Fruit fly (Drosophila melanogaster): ENCODE measurements around the gene CG15465.

The CG15465 gene

DNA sequence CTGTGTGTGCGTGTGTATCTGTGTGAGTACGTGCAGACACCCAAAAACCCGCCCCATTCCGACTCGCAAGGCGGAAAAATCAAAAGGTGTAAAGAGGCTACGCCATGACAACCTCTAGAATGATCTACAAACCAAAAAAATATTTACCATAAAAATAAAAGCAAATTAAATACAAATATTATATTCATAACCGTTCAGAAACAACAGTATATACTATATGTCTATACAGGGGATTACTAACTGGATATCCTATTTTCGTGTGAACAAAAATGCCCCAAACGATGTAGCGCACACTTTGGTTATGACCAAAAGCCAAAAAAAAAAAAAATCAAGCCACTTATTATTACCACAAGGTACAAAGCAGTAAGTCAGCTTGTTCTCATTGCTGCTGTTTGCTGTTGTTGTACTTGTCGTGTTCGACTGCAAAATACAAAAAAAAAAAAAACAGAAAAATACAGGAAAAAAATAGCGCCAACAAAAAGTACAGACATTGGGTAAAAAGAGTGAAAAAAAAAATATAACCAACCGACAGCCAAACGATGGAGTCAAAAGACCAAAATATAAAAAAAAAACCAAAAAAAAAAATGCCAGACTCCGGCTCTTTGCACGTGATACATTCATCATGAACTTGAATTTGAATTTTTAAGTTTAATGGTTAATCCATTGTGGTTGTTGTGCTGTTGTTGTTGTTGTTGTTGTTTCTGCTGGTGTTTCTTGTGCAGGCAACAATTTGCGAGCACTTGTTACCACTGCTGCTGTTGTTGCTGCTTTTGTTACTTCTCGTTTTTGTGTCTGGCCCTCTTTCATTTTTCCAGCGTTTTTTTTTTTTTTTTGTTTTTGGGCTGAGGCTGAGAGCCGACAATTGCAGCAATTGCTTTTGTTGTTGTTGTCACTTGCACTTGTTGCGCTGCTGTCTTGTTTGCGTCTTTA, 43.8 kb upstream of the CG15465 start (continued):
- no peak for TF ChIP-seq hkb (optimal IDR thresholded peaks at IDR 0.05)
- TF ChIP-seq hkb (GFP tag; IDR thresholded peaks at IDR 0.05): peak; percentile 87
- peak; percentile 13 for TF ChIP-seq tin (GFP tag; optimal IDR thresholded peaks at IDR 0.05)
- TF ChIP-seq sug (tag; optimal IDR thresholded peaks at IDR 0.05): peak; percentile 33
- TF ChIP-seq Gug (GFP tag; IDR thresholded peaks at IDR 0.05): peak; percentile 52; the same call in 2 of the 4 replicates
- TF ChIP-seq CG8924 (tag; optimal IDR thresholded peaks at IDR 0.05): peak; percentile 60
- TF ChIP-seq ro (GFP tag; IDR thresholded peaks at IDR 0.05): peak; percentile 33; the same call in 1 of the 2 replicates
- peak; percentile 74 for TF ChIP-seq dmrt99B (tag; optimal IDR thresholded peaks at IDR 0.05)
- peak; percentile 52; the same call in 1 of the 2 replicates for TF ChIP-seq dimm (GFP tag; IDR thresholded peaks at IDR 0.05)
- TF ChIP-seq CoRest (tag; optimal IDR thresholded peaks at IDR 0.05): peak; percentile 63
- TF ChIP-seq ttk (GFP tag; IDR thresholded peaks at IDR 0.05): peak; percentile 76
- TF ChIP-seq onecut (GFP tag; IDR thresholded peaks at IDR 0.05): peak; percentile 37; the same call in 1 of the 2 replicates
- peak in 1 of 2 experiments; percentile 22 for TF ChIP-seq chif (GFP tag; optimal IDR thresholded peaks at IDR 0.05)
- peak; percentile 4 for TF ChIP-seq CG6683 (GFP tag; optimal IDR thresholded peaks at IDR 0.05)
- TF ChIP-seq CG6813 (GFP tag; optimal IDR thresholded peaks at IDR 0.05): peak; percentile 36
- TF ChIP-seq Hmr (GFP tag; optimal IDR thresholded peaks at IDR 0.05): peak; percentile 60
- TF ChIP-seq fd64A (GFP tag; optimal IDR thresholded peaks at IDR 0.05): no peak
- peak; percentile 79 for TF ChIP-seq so (GFP tag; IDR thresholded peaks at IDR 0.05)
- TF ChIP-seq D19A (tag; optimal IDR thresholded peaks at IDR 0.05): peak; percentile 51
- no peak for TF ChIP-seq inv (GFP tag; IDR thresholded peaks at IDR 0.05; ENCODE audit: partially characterized antibody)
- peak; percentile 44 for TF ChIP-seq BtbVII (GFP tag; optimal IDR thresholded peaks at IDR 0.05)
- peak; percentile 56 for TF ChIP-seq CG13296 (GFP tag; optimal IDR thresholded peaks at IDR 0.05)
- peak; percentile 53; the same call in 1 of the 2 replicates for TF ChIP-seq gsb (GFP tag; IDR thresholded peaks at IDR 0.05)
- peak; percentile 76 for TF ChIP-seq gem (tag; optimal IDR thresholded peaks at IDR 0.05)
- TF ChIP-seq CG1602 (GFP tag; optimal IDR thresholded peaks at IDR 0.05): peak; percentile 38
- TF ChIP-seq sob (GFP tag; IDR thresholded peaks at IDR 0.05): peak; percentile 69
- peak; percentile 55; the same call in 1 of the 2 replicates for TF ChIP-seq CG11085 (GFP tag; IDR thresholded peaks at IDR 0.05)
- TF ChIP-seq pum (GFP tag; optimal IDR thresholded peaks at IDR 0.05): peak; percentile 26
- peak; percentile 70 for TF ChIP-seq Fer3 (tag; optimal IDR thresholded peaks at IDR 0.05)
- TF ChIP-seq ase (GFP tag; IDR thresholded peaks at IDR 0.05): peak; percentile 68; the same call in 2 of the 3 replicates
- TF ChIP-seq cad (GFP tag; optimal IDR thresholded peaks at IDR 0.05): no peak
- peak; percentile 73 for TF ChIP-seq CG9215 (GFP tag; IDR thresholded peaks at IDR 0.05)
- peak; percentile 50 for TF ChIP-seq Ssrp (tag; optimal IDR thresholded peaks at IDR 0.05)
- no peak for TF ChIP-seq CG17802 (tag; optimal IDR thresholded peaks at IDR 0.05)
- no peak for TF ChIP-seq Hr39 (optimal IDR thresholded peaks at IDR 0.05)
- peak; percentile 78; the same call in 1 of the 2 replicates for TF ChIP-seq ranshi (GFP tag; IDR thresholded peaks at IDR 0.05)
- peak; percentile 42 for TF ChIP-seq cwo (GFP tag; optimal IDR thresholded peaks at IDR 0.05)
- peak; percentile 9 for TF ChIP-seq Sox100B (GFP tag; optimal IDR thresholded peaks at IDR 0.05)
- peak; percentile 34 for TF ChIP-seq CG18619 (GFP tag; optimal IDR thresholded peaks at IDR 0.05)
- peak; percentile 36 for TF ChIP-seq HLH54F (GFP tag; optimal IDR thresholded peaks at IDR 0.05)
- peak; percentile 48 for TF ChIP-seq tio (GFP tag; optimal IDR thresholded peaks at IDR 0.05)
- 0 out of 2 replicates have a peak, but pooled peaks have one; percentile 42 for TF ChIP-seq Awh (GFP tag; IDR thresholded peaks at IDR 0.05)
- TF ChIP-seq Jarid2 (GFP tag; optimal IDR thresholded peaks at IDR 0.05): peak; percentile 23
- TF ChIP-seq en (GFP tag; optimal IDR thresholded peaks at IDR 0.05): no peak
- TF ChIP-seq CG17328 (GFP tag; IDR thresholded peaks at IDR 0.05): peak; percentile 43; the same call in 1 of the 2 replicates
- TF ChIP-seq zfh1 (GFP tag; IDR thresholded peaks at IDR 0.05): peak; percentile 75; the same call in 2 of the 3 replicates
- peak; percentile 23 for TF ChIP-seq Deaf1 (tag; optimal IDR thresholded peaks at IDR 0.05)
- 0 out of 2 replicates have a peak, but pooled peaks have one; percentile 28 for TF ChIP-seq ssp (GFP tag; IDR thresholded peaks at IDR 0.05)
- TF ChIP-seq ash1 (GFP tag; optimal IDR thresholded peaks at IDR 0.05): no peak
